1 fruit fly cellular context compared by ENCODE assay signal in the genomic region with DNA sequence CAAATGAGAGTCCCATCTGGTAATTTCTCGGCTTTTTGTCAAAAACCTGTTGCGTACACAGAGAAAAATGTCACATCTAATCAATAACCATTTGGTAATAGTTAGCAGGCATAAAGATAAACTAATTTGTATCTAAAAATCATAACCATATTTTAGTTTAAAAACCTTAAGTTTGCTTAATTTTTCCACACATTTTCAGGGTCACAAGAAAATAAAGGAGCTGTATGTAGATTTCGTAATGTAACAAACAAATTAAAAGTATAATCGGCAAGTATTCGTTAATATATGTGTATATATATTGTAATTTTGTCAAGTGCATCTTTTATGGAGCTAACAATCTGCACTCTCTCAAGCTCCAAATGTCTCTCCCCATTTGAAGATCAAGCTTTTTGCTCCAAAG.
TF ChIP-seq lines count a peak whose summit lies in the region.

No protein-coding gene starts in this region.

TF ChIP-seq in whole organism, embryonic, 481 proteins besides CTCF, POLR2A, EP300 and RAD21 (continued from another document):
- peak; percentile 83 for TF ChIP-seq Awh (GFP tag; IDR thresholded peaks at IDR 0.05; lab: Robert Waterston, UW)
- TF ChIP-seq sens (GFP tag; lab: Kevin White, UChicago) = peak; percentile 98
- TF ChIP-seq fd96Cb (tag; optimal IDR thresholded peaks at IDR 0.05; lab: Kevin White, UChicago) = peak; percentile 92
- peak; percentile 94 for TF ChIP-seq unpg (GFP tag; optimal IDR thresholded peaks at IDR 0.05; lab: Kevin White, UChicago)
- peak; percentile 81 for TF ChIP-seq Ada2b (GFP tag; IDR thresholded peaks at IDR 0.05; lab: Robert Waterston, UW)
- TF ChIP-seq CG6254 (GFP tag; optimal IDR thresholded peaks at IDR 0.05; lab: Kevin White, UChicago) = peak; percentile 74
- peak; percentile 84 for TF ChIP-seq bab2 (GFP tag; optimal IDR thresholded peaks at IDR 0.05; lab: Kevin White, UChicago)
- TF ChIP-seq Xrp1 (GFP tag; IDR thresholded peaks at IDR 0.05; lab: Robert Waterston, UW) = peak; percentile 89
